Fruit fly (Drosophila melanogaster): ENCODE results near the gene hzg.

The hzg gene

dm6 chr3L:16027163-16027633 is 22.7 kb upstream of the hzg start (continued):
- TF ChIP-seq CG8359 (GFP tag; optimal IDR thresholded peaks at IDR 0.05; ENCODE audit: borderline replicate concordance) = peak; percentile 59
- no peak for TF ChIP-seq ranshi (GFP tag; IDR thresholded peaks at IDR 0.05)
- TF ChIP-seq CG11247 (GFP tag; IDR thresholded peaks at IDR 0.05) = no peak
- TF ChIP-seq h (optimal IDR thresholded peaks at IDR 0.05) = no peak
- peak; percentile 38 for TF ChIP-seq CG15269 (tag; optimal IDR thresholded peaks at IDR 0.05)
- TF ChIP-seq sens-2 (GFP tag; IDR thresholded peaks at IDR 0.05) = peak; percentile 47; the same call in 1 of the 2 replicates
- TF ChIP-seq CG13296 (GFP tag; optimal IDR thresholded peaks at IDR 0.05) = peak; percentile 44
- TF ChIP-seq Gug (GFP tag; IDR thresholded peaks at IDR 0.05) = peak; percentile 24; the same call in 1 of the 4 replicates
- TF ChIP-seq Dek (tag; optimal IDR thresholded peaks at IDR 0.05) = no peak
- peak; percentile 37 for TF ChIP-seq CG13424 (tag; optimal IDR thresholded peaks at IDR 0.05)
- TF ChIP-seq CG12236 (GFP tag; optimal IDR thresholded peaks at IDR 0.05) = peak; percentile 0
- TF ChIP-seq jigr1 (GFP tag; IDR thresholded peaks at IDR 0.05) = no peak
- no peak for TF ChIP-seq yki (optimal IDR thresholded peaks at IDR 0.05)
- peak; percentile 54 for TF ChIP-seq CG14710 (tag; optimal IDR thresholded peaks at IDR 0.05)
- no peak for TF ChIP-seq dati (GFP tag; IDR thresholded peaks at IDR 0.05)
- peak; percentile 49; the same call in 1 of the 3 replicates for TF ChIP-seq CG7357 (GFP tag; IDR thresholded peaks at IDR 0.05)
- TF ChIP-seq Opbp (GFP tag; IDR thresholded peaks at IDR 0.05; ENCODE audit: partially characterized antibody) = no peak
- no peak for TF ChIP-seq p53 (GFP tag; optimal IDR thresholded peaks at IDR 0.05)
- peak; percentile 71 for TF ChIP-seq odd (GFP tag; optimal IDR thresholded peaks at IDR 0.05)
- no peak for TF ChIP-seq CG14667 (GFP tag; IDR thresholded peaks at IDR 0.05)
- TF ChIP-seq Six4 (GFP tag; optimal IDR thresholded peaks at IDR 0.05) = no peak
- no peak for TF ChIP-seq Hr39 (optimal IDR thresholded peaks at IDR 0.05)
- TF ChIP-seq abd-A (tag; optimal IDR thresholded peaks at IDR 0.05) = no peak
- peak; percentile 30; the same call in 1 of the 2 replicates for TF ChIP-seq CG10366 (GFP tag; IDR thresholded peaks at IDR 0.05)
- TF ChIP-seq CG10267 (tag; optimal IDR thresholded peaks at IDR 0.05) = peak; percentile 14
- no peak for TF ChIP-seq psq (GFP tag; optimal IDR thresholded peaks at IDR 0.05)
- TF ChIP-seq CG6813 (GFP tag; optimal IDR thresholded peaks at IDR 0.05) = peak; percentile 78
- TF ChIP-seq Myb (GFP tag; optimal IDR thresholded peaks at IDR 0.05) = peak; percentile 20
- no peak for TF ChIP-seq gsb (GFP tag; IDR thresholded peaks at IDR 0.05)
- no peak for TF ChIP-seq klu (GFP tag; IDR thresholded peaks at IDR 0.05)
- peak; percentile 50 for TF ChIP-seq CG10431 (GFP tag; optimal IDR thresholded peaks at IDR 0.05)
- 0 out of 3 replicates have a peak, but pooled peaks have one; percentile 14 for TF ChIP-seq z (GFP tag; IDR thresholded peaks at IDR 0.05)
- TF ChIP-seq Mes4 (GFP tag; optimal IDR thresholded peaks at IDR 0.05) = no peak
- TF ChIP-seq CG12942 (GFP tag; optimal IDR thresholded peaks at IDR 0.05) = no peak
- no peak; the same call in none of the 2 replicates for TF ChIP-seq stc (GFP tag; IDR thresholded peaks at IDR 0.05)
- TF ChIP-seq CG8281 (tag; optimal IDR thresholded peaks at IDR 0.05) = peak; percentile 14
- 0 out of 3 replicates have a peak, but pooled peaks have one; percentile 39 for TF ChIP-seq CG11456 (GFP tag; IDR thresholded peaks at IDR 0.05)
- TF ChIP-seq cad (GFP tag; optimal IDR thresholded peaks at IDR 0.05) = no peak
- TF ChIP-seq CG12744 (GFP tag; optimal IDR thresholded peaks at IDR 0.05) = no peak
- peak; percentile 74 for TF ChIP-seq CG15696 (tag; optimal IDR thresholded peaks at IDR 0.05)
- no peak for TF ChIP-seq chn (GFP tag; optimal IDR thresholded peaks at IDR 0.05)
- TF ChIP-seq CG1832 (GFP tag; optimal IDR thresholded peaks at IDR 0.05) = no peak
- TF ChIP-seq zen (tag; optimal IDR thresholded peaks at IDR 0.05) = no peak
- no peak for TF ChIP-seq Sry-δ (GFP tag; optimal IDR thresholded peaks at IDR 0.05)
- TF ChIP-seq CG4617 (GFP tag; optimal IDR thresholded peaks at IDR 0.05; ENCODE audit: borderline replicate concordance) = no peak
- TF ChIP-seq row (GFP tag; IDR thresholded peaks at IDR 0.05) = peak; percentile 42; the same call in 2 of the 3 replicates
- peak in 1 of 2 experiments; percentile 56 for TF ChIP-seq dpn (GFP tag; optimal IDR thresholded peaks at IDR 0.05)
- no peak for TF ChIP-seq D (optimal IDR thresholded peaks at IDR 0.05)
- TF ChIP-seq D (GFP tag; optimal IDR thresholded peaks at IDR 0.05) = peak; percentile 25
- peak; percentile 25 for TF ChIP-seq CG12659 (GFP tag; optimal IDR thresholded peaks at IDR 0.05)
- peak; percentile 84 for TF ChIP-seq Med (GFP tag)
- TF ChIP-seq CG18011 (GFP tag; optimal IDR thresholded peaks at IDR 0.05) = peak; percentile 9
